Fruit fly (Drosophila melanogaster) whole organism, embryonic: ENCODE measurements around the gene CG43980.

ENCODE experiments used
- ATbp ChIP-seq: fragments of 200-800 bp; sonication (Bioruptor generic); optimal IDR thresholded peaks from 2 replicates; lab custom pipeline; 2017; ENCODE audit warnings: missing biosample characterization, mild to moderate bottlenecking, missing genetic modification characterization, missing genetic modification reagents
- Asciz ChIP-seq: fragments of 200-800 bp; sonication (Bioruptor generic); optimal IDR thresholded peaks from 2 replicates; lab custom pipeline; 2017; ENCODE audit warnings: missing biosample characterization, mild to moderate bottlenecking, missing genetic modification characterization, missing genetic modification reagents
- Atf-2 ChIP-seq: fragments of 200-800 bp; sonication (Bioruptor generic); optimal IDR thresholded peaks from 2 replicates; lab custom pipeline; 2016; ENCODE audit warnings: missing biosample characterization, missing genetic modification characterization
- Blimp-1 ChIP-seq: fragments of 200-800 bp; sonication (Bioruptor generic); optimal IDR thresholded peaks from 3 replicates; lab custom pipeline; 2018; ENCODE audit warnings: missing biosample characterization, missing genetic modification characterization, mild to moderate bottlenecking, moderate library complexity, missing genetic modification reagents
- Bteb2 ChIP-seq: fragments of 200-800 bp; sonication (Bioruptor generic); optimal IDR thresholded peaks from 2 replicates; lab custom pipeline; 2016; ENCODE audit warnings: missing biosample characterization, missing genetic modification characterization
- CG1024 ChIP-seq: fragments of 200-800 bp; sonication (Bioruptor generic); IDR thresholded peaks from 2 replicates; pipeline ENCODE4 v1.3.6; 2022; ENCODE audit warnings: missing biosample characterization, missing genetic modification characterization
- CG11247 ChIP-seq: fragments of 200-800 bp; sonication (Bioruptor generic); IDR thresholded peaks from 2 replicates; pipeline ENCODE4 v1.3.6; 2022; ENCODE audit warnings: missing biosample characterization, missing genetic modification characterization
- CG12391 ChIP-seq: fragments of 200-800 bp; sonication (Bioruptor generic); optimal IDR thresholded peaks from 3 replicates; lab custom pipeline; 2018; ENCODE audit warnings: missing biosample characterization, mild to moderate bottlenecking, missing genetic modification characterization, moderate library complexity
- CG14441 ChIP-seq: fragments of 200-800 bp; sonication (Bioruptor generic); IDR thresholded peaks from 2 replicates; pipeline ENCODE4 v1.3.6; 2022; ENCODE audit warnings: missing biosample characterization, missing genetic modification characterization
- CG14965 ChIP-seq: fragments of 200-800 bp; sonication (Bioruptor generic); optimal IDR thresholded peaks from 2 replicates; lab custom pipeline; 2016; ENCODE audit warnings: missing biosample characterization, missing genetic modification characterization, borderline replicate concordance
- CG15011 ChIP-seq: fragments of 200-800 bp; sonication (Bioruptor generic); optimal IDR thresholded peaks from 3 replicates; lab custom pipeline; 2018; ENCODE audit warnings: missing biosample characterization, mild to moderate bottlenecking, missing genetic modification characterization
- CG1602 ChIP-seq: fragments of 200-800 bp; sonication (Bioruptor generic); optimal IDR thresholded peaks from 3 replicates; lab custom pipeline; 2016; ENCODE audit warnings: missing biosample characterization, missing genetic modification characterization
- CG17328 ChIP-seq: fragments of 200-800 bp; sonication (Bioruptor generic); IDR thresholded peaks from 2 replicates; pipeline ENCODE4 v1.3.6; 2022; ENCODE audit warnings: missing biosample characterization, missing genetic modification characterization
- CG17912 ChIP-seq: fragments of 200-800 bp; sonication (Bioruptor generic); optimal IDR thresholded peaks from 2 replicates; lab custom pipeline; 2018; ENCODE audit warnings: missing biosample characterization, mild to moderate bottlenecking, missing genetic modification characterization
- CG18599 ChIP-seq: fragments of 200-800 bp; sonication (Bioruptor generic); optimal IDR thresholded peaks from 3 replicates; lab custom pipeline; 2017; ENCODE audit warnings: missing biosample characterization, missing genetic modification characterization, mild to moderate bottlenecking, moderate library complexity, missing genetic modification reagents
- CG18619 ChIP-seq: fragments of 200-800 bp; sonication (Bioruptor generic); optimal IDR thresholded peaks from 3 replicates; lab custom pipeline; 2017; ENCODE audit warnings: missing biosample characterization, mild to moderate bottlenecking, missing genetic modification characterization
- CG2678 ChIP-seq: fragments of 200-800 bp; sonication (Bioruptor generic); optimal IDR thresholded peaks from 3 replicates; lab custom pipeline; 2019; ENCODE audit warnings: missing biosample characterization, mild to moderate bottlenecking, missing genetic modification characterization, moderate library complexity
- CG2889 ChIP-seq: fragments of 200-800 bp; sonication (Bioruptor generic); IDR thresholded peaks from 3 replicates; pipeline ENCODE4 v1.3.6; 2022; ENCODE audit warnings: missing biosample characterization, missing genetic modification characterization
- CG31224 ChIP-seq: fragments of 200-800 bp; sonication (Bioruptor generic); IDR thresholded peaks from 2 replicates; pipeline ENCODE4 v1.3.6; 2022; ENCODE audit warnings: missing biosample characterization, missing genetic modification characterization
- CG3847 ChIP-seq: fragments of 200-800 bp; sonication (Bioruptor generic); IDR thresholded peaks from 2 replicates; pipeline ENCODE4 v1.3.6; 2022; ENCODE audit warnings: missing biosample characterization, missing genetic modification characterization
- CG7556 ChIP-seq: fragments of 200-800 bp; sonication (Bioruptor generic); optimal IDR thresholded peaks from 2 replicates; lab custom pipeline; 2017; ENCODE audit warnings: missing biosample characterization, mild to moderate bottlenecking, missing genetic modification characterization
- CG7987 ChIP-seq: fragments of 200-800 bp; sonication (Bioruptor generic); optimal IDR thresholded peaks from 2 replicates; lab custom pipeline; 2018; ENCODE audit warnings: missing biosample characterization, mild to moderate bottlenecking, missing genetic modification characterization, moderate library complexity
- CG9727 ChIP-seq: fragments of 200-800 bp; sonication (Bioruptor generic); optimal IDR thresholded peaks from 3 replicates; lab custom pipeline; 2017; ENCODE audit warnings: missing biosample characterization, mild to moderate bottlenecking, missing genetic modification characterization
- CrebB ChIP-seq: fragments of 200-800 bp; sonication (Bioruptor generic); optimal IDR thresholded peaks from 3 replicates; lab custom pipeline; 2018; ENCODE audit warnings: missing biosample characterization, mild to moderate bottlenecking, missing genetic modification characterization
- Dp ChIP-seq: fragments of 200-800 bp; sonication (Bioruptor generic); optimal IDR thresholded peaks from 2 replicates; lab custom pipeline; 2018; ENCODE audit warnings: missing biosample characterization, mild to moderate bottlenecking, missing genetic modification characterization, moderate library complexity
- Dref ChIP-seq: fragments of 200-800 bp; sonication (Bioruptor generic); IDR thresholded peaks from 2 replicates; pipeline ENCODE4 v1.3.6; 2022; ENCODE audit warnings: missing biosample characterization, missing genetic modification characterization
- Gug ChIP-seq: fragments of 200-800 bp; sonication (Bioruptor generic); IDR thresholded peaks from 4 replicates; pipeline ENCODE4 v1.3.6; 2022; ENCODE audit warnings: missing biosample characterization, missing genetic modification characterization
- HLH3B ChIP-seq: fragments of 200-800 bp; sonication (Bioruptor generic); IDR thresholded peaks from 2 replicates; pipeline ENCODE4 v1.3.6; 2022; ENCODE audit warnings: missing biosample characterization, missing genetic modification characterization
- Hr78 ChIP-seq, 2 experiments: fragments of 200-800 bp in 1 of 2; fragments of >200 bp in 1 of 2; sonication (Bioruptor generic) in 1 of 2; optimal IDR thresholded peaks; 2 replicates each; lab custom pipeline; 2017 to 2019; ENCODE audit warnings: missing biosample characterization in 2 of 2, missing genetic modification characterization in 2 of 2, mild to moderate bottlenecking in 1 of 2, moderate library complexity in 1 of 2
- PHDP ChIP-seq: fragments of 200-800 bp; sonication (Bioruptor generic); optimal IDR thresholded peaks from 3 replicates; lab custom pipeline; 2018; ENCODE audit warnings: missing biosample characterization, mild to moderate bottlenecking, missing genetic modification characterization, moderate library complexity
- Scr ChIP-seq: fragments of 200-800 bp; sonication (Bioruptor generic); IDR thresholded peaks from 2 replicates; pipeline ENCODE4 v1.3.6; 2022; ENCODE audit warnings: missing biosample characterization, missing genetic modification characterization; ENCODE audit not compliant: partially characterized antibody
- Trl ChIP-seq, 3 experiments: fragments of >200 bp in 2 of 3; fragments of 200-800 bp in 1 of 3; sonication (Bioruptor generic) in 1 of 3; optimal IDR thresholded peaks; 2 replicates in 1 of 3; 3 replicates in 2 of 3; lab custom pipeline; 2016 to 2017; ENCODE audit warnings: missing biosample characterization in 1 of 3, missing genetic modification characterization in 1 of 3
- Vsx1 ChIP-seq: fragments of 200-800 bp; sonication (Bioruptor generic); optimal IDR thresholded peaks from 2 replicates; lab custom pipeline; 2017; ENCODE audit warnings: missing biosample characterization, mild to moderate bottlenecking, missing genetic modification characterization, missing genetic modification reagents
- ab ChIP-seq: fragments of 200-800 bp; sonication (Bioruptor generic); optimal IDR thresholded peaks from 2 replicates; lab custom pipeline; 2016; ENCODE audit warnings: missing biosample characterization, missing genetic modification characterization
- al ChIP-seq: fragments of 200-800 bp; sonication (Bioruptor generic); IDR thresholded peaks from 2 replicates; pipeline ENCODE4 v1.3.6; 2022; ENCODE audit warnings: missing biosample characterization, missing genetic modification characterization
- az2 ChIP-seq: fragments of 200-800 bp; sonication (Bioruptor generic); optimal IDR thresholded peaks from 3 replicates; lab custom pipeline; 2016; ENCODE audit warnings: missing biosample characterization, missing genetic modification characterization
- chn ChIP-seq: fragments of 200-800 bp; sonication (Bioruptor generic); optimal IDR thresholded peaks from 2 replicates; lab custom pipeline; 2016; ENCODE audit warnings: missing biosample characterization, missing genetic modification characterization
- dmrt99B ChIP-seq: fragments of 200-800 bp; sonication (Bioruptor generic); optimal IDR thresholded peaks from 2 replicates; lab custom pipeline; 2018; ENCODE audit warnings: missing biosample characterization, mild to moderate bottlenecking, missing genetic modification characterization, moderate library complexity
- eve ChIP-seq, 2 experiments: fragments of >200 bp; optimal IDR thresholded peaks; 2 replicates each; lab custom pipeline; 2017; ENCODE audit warnings: missing biosample characterization in 2 of 2, missing genetic modification characterization in 2 of 2
- jumu ChIP-seq: fragments of 200-800 bp; sonication (Bioruptor generic); optimal IDR thresholded peaks from 3 replicates; lab custom pipeline; 2016; ENCODE audit warnings: missing biosample characterization, missing genetic modification characterization
- mirr ChIP-seq: fragments of 200-800 bp; sonication (Bioruptor generic); optimal IDR thresholded peaks from 3 replicates; lab custom pipeline; 2018; ENCODE audit warnings: missing biosample characterization, mild to moderate bottlenecking, missing genetic modification characterization
- nerfin-2 ChIP-seq: fragments of 200-800 bp; sonication (Bioruptor generic); IDR thresholded peaks from 2 replicates; pipeline ENCODE4 v1.3.6; 2022; ENCODE audit warnings: missing biosample characterization, missing genetic modification characterization; ENCODE audit not compliant: partially characterized antibody
- peb ChIP-seq: fragments of 200-800 bp; sonication (Bioruptor generic); IDR thresholded peaks from 2 replicates; pipeline ENCODE4 v1.3.6; 2022; ENCODE audit warnings: missing biosample characterization, missing genetic modification characterization
- salm ChIP-seq: fragments of 200-800 bp; sonication (Bioruptor generic); optimal IDR thresholded peaks from 2 replicates; lab custom pipeline; 2018; ENCODE audit warnings: missing biosample characterization, mild to moderate bottlenecking, missing genetic modification characterization
- sens-2 ChIP-seq: fragments of 200-800 bp; sonication (Bioruptor generic); IDR thresholded peaks from 2 replicates; pipeline ENCODE4 v1.3.6; 2022; ENCODE audit warnings: missing biosample characterization, missing genetic modification characterization
- sima ChIP-seq: fragments of 200-800 bp; sonication (Bioruptor generic); optimal IDR thresholded peaks from 2 replicates; lab custom pipeline; 2016; ENCODE audit warnings: missing biosample characterization, missing genetic modification characterization
- so ChIP-seq: fragments of 200-800 bp; sonication (Bioruptor generic); IDR thresholded peaks from 3 replicates; pipeline ENCODE4 v1.3.6; 2022; ENCODE audit warnings: missing biosample characterization, missing genetic modification characterization
- tio ChIP-seq: fragments of 200-800 bp; sonication (Bioruptor generic); optimal IDR thresholded peaks from 2 replicates; lab custom pipeline; 2017; ENCODE audit warnings: missing biosample characterization, missing genetic modification characterization, inconsistent platforms
- tna ChIP-seq: fragments of 200-800 bp; sonication (Bioruptor generic); IDR thresholded peaks from 2 replicates; pipeline ENCODE4 v1.3.6; 2022; ENCODE audit warnings: missing biosample characterization, missing genetic modification characterization; ENCODE audit not compliant: partially characterized antibody

Gene CG43980

dm6 chr3L:21604265-21604664, 40.5 kb upstream of the CG43980 start (continued):
- TF ChIP-seq CG31224, result no peak
- no peak for TF ChIP-seq Asciz (GFP tag; lab: Kevin White, UChicago)
- no peak for TF ChIP-seq eve (GFP tag; optimal IDR thresholded peaks at IDR 0.05; lab: Kevin White, UChicago)
- no peak for TF ChIP-seq PHDP (tag; lab: Kevin White, UChicago)
- peak; percentile 54 for TF ChIP-seq chn (GFP tag; lab: Kevin White, UChicago)
- TF ChIP-seq dmrt99B, result no peak
- TF ChIP-seq al, result peak; percentile 45; the same call in 1 of the 2 replicates
- TF ChIP-seq CG18599 (GFP tag; lab: Kevin White, UChicago), result no peak
- TF ChIP-seq ATbp (GFP tag; lab: Kevin White, UChicago), result no peak
- TF ChIP-seq CG15011 (GFP tag; lab: Kevin White, UChicago), result no peak
- TF ChIP-seq CG2678, result no peak
- TF ChIP-seq CG1602 (GFP tag; lab: Kevin White, UChicago), result peak; percentile 63
- peak; percentile 61; the same call in 1 of the 2 replicates for TF ChIP-seq CG17328 (GFP tag; lab: Robert Waterston, UW)
- TF ChIP-seq Scr (GFP tag; lab: Robert Waterston, UW), result no peak
- peak; percentile 57 for TF ChIP-seq CG14441 (GFP tag; lab: Robert Waterston, UW)
- no peak for TF ChIP-seq CG7556 (GFP tag; lab: Kevin White, UChicago)
- peak; percentile 72 for TF ChIP-seq CG11247 (GFP tag; lab: Robert Waterston, UW)
- TF ChIP-seq Atf-2 (GFP tag; lab: Kevin White, UChicago), result peak; percentile 67
- TF ChIP-seq so (GFP tag; lab: Robert Waterston, UW), result no peak
- no peak for TF ChIP-seq salm (tag; lab: Kevin White, UChicago)
- no peak for TF ChIP-seq peb (GFP tag; lab: Robert Waterston, UW)
- peak; percentile 57 for TF ChIP-seq Dp (GFP tag; lab: Kevin White, UChicago)
- TF ChIP-seq CG7987 (GFP tag; lab: Kevin White, UChicago), result no peak
- TF ChIP-seq Trl (optimal IDR thresholded peaks at IDR 0.05; lab: Kevin White, UChicago), result peak; percentile 13 to 30
- TF ChIP-seq Trl (GFP tag; optimal IDR thresholded peaks at IDR 0.05; lab: Kevin White, UChicago), result peak; percentile 83
- TF ChIP-seq az2 (GFP tag; lab: Kevin White, UChicago), result peak; percentile 67
- TF ChIP-seq sima, result no peak
- no peak for TF ChIP-seq mirr (GFP tag; lab: Kevin White, UChicago)
- peak; percentile 39 for TF ChIP-seq CG14965 (GFP tag; lab: Kevin White, UChicago)
- TF ChIP-seq CrebB (tag; lab: Kevin White, UChicago), result no peak
- no peak for TF ChIP-seq nerfin-2 (GFP tag; lab: Robert Waterston, UW)
- TF ChIP-seq jumu (GFP tag; lab: Kevin White, UChicago), result peak; percentile 51
- TF ChIP-seq Gug (GFP tag; lab: Robert Waterston, UW), result peak; percentile 59; the same call in 2 of the 4 replicates
- no peak for TF ChIP-seq Vsx1 (GFP tag; lab: Kevin White, UChicago)
- TF ChIP-seq Dref (GFP tag; lab: Robert Waterston, UW), result no peak
- TF ChIP-seq ab (GFP tag; lab: Kevin White, UChicago), result no peak
- peak; percentile 53; the same call in 1 of the 2 replicates for TF ChIP-seq HLH3B
- peak; percentile 54 for TF ChIP-seq CG3847 (GFP tag; lab: Robert Waterston, UW)
- TF ChIP-seq tio (GFP tag; lab: Kevin White, UChicago), result peak; percentile 17
- TF ChIP-seq Blimp-1 (GFP tag; lab: Kevin White, UChicago), result no peak
- TF ChIP-seq Bteb2 (GFP tag; lab: Kevin White, UChicago), result peak; percentile 2
- peak; percentile 24 for TF ChIP-seq CG12391 (tag; lab: Kevin White, UChicago)
- peak; percentile 61 for TF ChIP-seq CG17912 (GFP tag; lab: Kevin White, UChicago)
- 0 out of 3 replicates have a peak, but pooled peaks have one; percentile 12 for TF ChIP-seq CG2889
- peak in 1 of 2 experiments; percentile 98 for TF ChIP-seq Hr78 (GFP tag; optimal IDR thresholded peaks at IDR 0.05; lab: Kevin White, UChicago)
- TF ChIP-seq CG18619 (GFP tag; lab: Kevin White, UChicago), result peak; percentile 4
- peak; percentile 35; the same call in 1 of the 2 replicates for TF ChIP-seq CG1024
- no peak for TF ChIP-seq sens-2 (GFP tag; lab: Robert Waterston, UW)
- no peak for TF ChIP-seq CG9727
- TF ChIP-seq tna (GFP tag; lab: Robert Waterston, UW), result no peak
